Fruit fly (Drosophila melanogaster) whole organism, pupa: ENCODE data around the gene Spc25.

Experiments
- CG10348 ChIP-seq: fragments of 200-800 bp; sonication (Bioruptor generic); IDR thresholded peaks from 2 replicates; pipeline ENCODE4 v1.3.6; 2022; ENCODE audit warnings: missing biosample characterization, missing genetic modification characterization
- CG12605 ChIP-seq: fragments of 200-800 bp; sonication (Bioruptor generic); IDR thresholded peaks from 2 replicates; pipeline ENCODE4 v1.3.6; 2022; ENCODE audit warnings: missing biosample characterization, missing genetic modification characterization
- CG13204 ChIP-seq: fragments of 200-800 bp; sonication (Bioruptor generic); optimal IDR thresholded peaks from 2 replicates; lab custom pipeline; 2018; ENCODE audit warnings: missing biosample characterization, mild to moderate bottlenecking, missing genetic modification characterization, moderate library complexity
- CG14655 ChIP-seq: fragments of 200-800 bp; sonication (Bioruptor generic); optimal IDR thresholded peaks from 3 replicates; lab custom pipeline; 2017; ENCODE audit warnings: mild to moderate bottlenecking, missing biosample characterization, missing genetic modification reagents, missing genetic modification characterization
- CG15710 ChIP-seq: fragments of 200-800 bp; sonication (Bioruptor generic); optimal IDR thresholded peaks from 2 replicates; lab custom pipeline; 2018; ENCODE audit warnings: missing biosample characterization, mild to moderate bottlenecking, missing genetic modification characterization, moderate library complexity
- CG17806 ChIP-seq: fragments of 200-800 bp; sonication (Bioruptor generic); optimal IDR thresholded peaks from 2 replicates; lab custom pipeline; 2018; ENCODE audit warnings: missing biosample characterization, mild to moderate bottlenecking, missing genetic modification characterization, moderate library complexity
- CG32121 ChIP-seq: fragments of 200-800 bp; sonication (Bioruptor generic); IDR thresholded peaks from 2 replicates; pipeline ENCODE4 v1.3.6; 2022; ENCODE audit warnings: missing biosample characterization, missing genetic modification characterization
- CG34367 ChIP-seq: fragments of 200-800 bp; sonication (Bioruptor generic); optimal IDR thresholded peaks from 2 replicates; lab custom pipeline; 2018; ENCODE audit warnings: missing biosample characterization, mild to moderate bottlenecking, missing genetic modification characterization
- CG4496 ChIP-seq: fragments of 200-800 bp; sonication (Bioruptor generic); IDR thresholded peaks from 3 replicates; pipeline ENCODE4 v1.3.6; 2022; ENCODE audit warnings: missing biosample characterization, missing genetic modification characterization
- CG8159 ChIP-seq: fragments of 200-800 bp; sonication (Bioruptor generic); optimal IDR thresholded peaks from 3 replicates; lab custom pipeline; 2018; ENCODE audit warnings: missing biosample characterization, mild to moderate bottlenecking, missing genetic modification characterization, moderate library complexity
- CG8301 ChIP-seq: fragments of 200-800 bp; sonication (Bioruptor generic); optimal IDR thresholded peaks from 2 replicates; lab custom pipeline; 2018; ENCODE audit warnings: missing biosample characterization, mild to moderate bottlenecking, missing genetic modification characterization
- CG9948 ChIP-seq: fragments of 200-800 bp; sonication (Bioruptor generic); optimal IDR thresholded peaks from 2 replicates; lab custom pipeline; 2018; ENCODE audit warnings: missing biosample characterization, mild to moderate bottlenecking, missing genetic modification characterization, moderate library complexity
- D1 ChIP-seq: fragments of 200-800 bp; sonication (Bioruptor generic); optimal IDR thresholded peaks from 2 replicates; lab custom pipeline; 2018; ENCODE audit warnings: missing biosample characterization, mild to moderate bottlenecking, missing genetic modification characterization, moderate library complexity
- EcR ChIP-seq: fragments of 200-800 bp; sonication (Bioruptor generic); optimal IDR thresholded peaks from 3 replicates; lab custom pipeline; 2019; ENCODE audit warnings: missing biosample characterization, missing genetic modification characterization, mild to moderate bottlenecking, moderate library complexity, missing genetic modification reagents
- Ets98B ChIP-seq: fragments of 200-800 bp; sonication (Bioruptor generic); IDR thresholded peaks from 2 replicates; pipeline ENCODE4 v1.3.6; 2022; ENCODE audit warnings: missing biosample characterization, missing genetic modification characterization
- Pif1A ChIP-seq: fragments of 200-800 bp; sonication (Bioruptor generic); optimal IDR thresholded peaks from 3 replicates; lab custom pipeline; 2016; ENCODE audit warnings: missing biosample characterization, missing genetic modification characterization
- Pif1B ChIP-seq: fragments of 200-800 bp; sonication (Bioruptor generic); optimal IDR thresholded peaks from 3 replicates; lab custom pipeline; 2016; ENCODE audit warnings: missing biosample characterization, missing genetic modification characterization
- Snoo ChIP-seq: fragments of 200-800 bp; sonication (Bioruptor generic); optimal IDR thresholded peaks from 3 replicates; lab custom pipeline; 2017; ENCODE audit warnings: missing biosample characterization, mild to moderate bottlenecking, missing genetic modification characterization, inconsistent platforms
- fd96Ca ChIP-seq: fragments of 200-800 bp; sonication (Bioruptor generic); IDR thresholded peaks from 3 replicates; pipeline ENCODE4 v1.3.6; 2022; ENCODE audit warnings: missing biosample characterization, missing genetic modification characterization
- gl ChIP-seq: fragments of 200-800 bp; sonication (Bioruptor generic); optimal IDR thresholded peaks from 2 replicates; lab custom pipeline; 2018; ENCODE audit warnings: missing biosample characterization, mild to moderate bottlenecking, missing genetic modification characterization
- rn ChIP-seq: fragments of 200-800 bp; sonication (Bioruptor generic); IDR thresholded peaks from 2 replicates; pipeline ENCODE4 v1.3.6; 2022; ENCODE audit warnings: missing biosample characterization, missing genetic modification characterization

Gene Spc25

dm6 chr3R:12988411-12988810, 26.9 kb downstream of the Spc25 start, which contains the start of gene CG14383:
Gene CG14383, minus strand, starts transcription at chr3R:12988511.
- TF ChIP-seq CG32121 (GFP tag; lab: Robert Waterston, UW) (no peak), Pif1B (GFP tag; lab: Kevin White, UChicago) (no peak), CG4496 (GFP tag; lab: Robert Waterston, UW) (no peak), Ets98B (GFP tag; lab: Robert Waterston, UW) (no peak), D1 (tag; lab: Kevin White, UChicago) (no peak), CG17806 (no peak), CG13204 (GFP tag; lab: Kevin White, UChicago) (no peak), CG8159 (tag; lab: Kevin White, UChicago) (no peak), CG15710 (no peak), CG8301 (tag; lab: Kevin White, UChicago) (no peak), CG14655 (GFP tag; lab: Kevin White, UChicago) (no peak), EcR (GFP tag; lab: Kevin White, UChicago) (no peak), CG9948 (tag; lab: Kevin White, UChicago) (no peak), Snoo (tag; lab: Kevin White, UChicago) (no peak), gl (no peak)

- TF ChIP-seq EcR (GFP tag; lab: Kevin White, UChicago) (peak; percentile 92), CG32121 (GFP tag; lab: Robert Waterston, UW) (no peak), CG4496 (GFP tag; lab: Robert Waterston, UW) (no peak), Pif1A (GFP tag; lab: Kevin White, UChicago) (no peak), CG34367 (tag; lab: Kevin White, UChicago) (no peak)
Measured at dm6 chr3R:12993018-12993417, 31.5 kb downstream of the Spc25 start, which contains the start of gene yellow-f. Gene yellow-f, minus strand, starts transcription at chr3R:12993201.

DNA sequence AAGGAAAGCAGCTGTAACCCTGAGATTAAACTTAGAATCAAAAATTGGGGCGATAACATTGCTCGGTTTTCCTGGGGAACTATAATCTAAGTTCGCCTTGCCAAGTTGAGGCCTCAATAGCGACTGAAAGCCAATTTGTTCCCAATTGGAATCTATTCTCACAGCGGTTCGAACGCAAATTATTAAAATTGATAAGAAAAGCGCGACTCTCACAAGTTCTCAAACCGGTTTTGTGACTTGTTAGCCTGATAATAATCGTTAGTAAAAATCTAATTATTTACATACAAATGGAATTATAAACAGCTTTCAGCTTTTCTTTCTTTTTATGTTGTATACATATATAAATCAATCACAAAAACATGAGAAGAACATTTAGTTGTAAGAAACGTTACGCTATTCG, 33.5 kb downstream of the Spc25 start, which contains the start of gene yellow-f2:
TSS of gene yellow-f2 (minus strand) at position 101 of the 400 bp plus-strand sequence.
- TF ChIP-seq Pif1A (GFP tag; lab: Kevin White, UChicago) (no peak), D1 (tag; lab: Kevin White, UChicago) (no peak), Pif1B (GFP tag; lab: Kevin White, UChicago) (no peak), CG8159 (tag; lab: Kevin White, UChicago) (no peak), Snoo (tag; lab: Kevin White, UChicago) (no peak), CG9948 (tag; lab: Kevin White, UChicago) (no peak), gl (no peak), rn (GFP tag; lab: Robert Waterston, UW) (no peak), Ets98B (GFP tag; lab: Robert Waterston, UW) (no peak), CG32121 (GFP tag; lab: Robert Waterston, UW) (no peak), EcR (GFP tag; lab: Kevin White, UChicago) (no peak), CG14655 (GFP tag; lab: Kevin White, UChicago) (no peak), CG17806 (no peak), CG13204 (GFP tag; lab: Kevin White, UChicago) (no peak), CG34367 (tag; lab: Kevin White, UChicago) (no peak), CG12605 (GFP tag; lab: Robert Waterston, UW) (no peak)

dm6 chr3R:12995522-12995921, 34.0 kb downstream of the Spc25 start, which contains the start of gene CG7488:
Gene CG7488, plus strand, starts transcription at chr3R:12995620.
- no peak for TF ChIP-seq Snoo (tag; lab: Kevin White, UChicago)
- TF ChIP-seq EcR (GFP tag; lab: Kevin White, UChicago), result no peak
- no peak for TF ChIP-seq CG14655 (GFP tag; lab: Kevin White, UChicago)

DNA sequence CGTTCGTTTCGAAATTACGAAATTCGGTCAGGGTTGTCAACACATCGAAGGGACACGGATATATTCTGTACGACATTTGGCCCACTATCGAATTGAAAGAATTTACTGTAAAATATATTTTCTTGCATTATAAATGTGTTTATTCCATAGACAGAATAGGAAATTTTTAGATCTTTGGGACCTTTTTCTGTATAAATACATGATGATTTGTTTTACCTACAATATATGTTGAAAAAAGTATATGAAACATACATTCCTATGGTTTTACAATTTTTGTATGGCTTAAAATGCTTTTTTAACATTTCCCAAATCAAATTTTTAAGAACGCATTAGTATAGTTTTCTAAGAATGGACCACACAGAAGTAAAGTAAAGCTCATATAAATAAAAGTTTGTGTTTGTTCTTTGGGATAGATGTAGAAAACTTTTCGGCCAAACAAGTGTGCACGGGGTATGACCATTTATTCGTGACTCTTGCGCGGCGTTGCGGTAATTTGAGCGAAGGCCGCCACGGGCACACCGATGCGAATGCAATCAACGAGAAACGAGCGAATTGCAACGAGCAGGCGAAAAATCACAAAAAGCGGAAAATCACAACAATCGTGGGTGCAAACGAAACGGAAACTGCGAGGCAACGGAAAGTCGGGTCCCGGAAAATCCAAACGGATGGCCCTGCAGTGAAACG, 36.1 kb downstream of the Spc25 start, which contains the start of the genes CG17327, CG44194 and CG7518:
TSS of gene CG17327 (minus strand) at position 177 of the 684 bp plus-strand sequence.
TSS of gene CG44194 (minus strand) at position 177 of the 684 bp plus-strand sequence.
TSS of gene CG7518 (plus strand) at position 540 of the 684 bp plus-strand sequence.
- 0 out of 3 replicates have a peak, but pooled peaks have one; percentile 11 for TF ChIP-seq CG4496 (GFP tag; lab: Robert Waterston, UW)
- no peak for TF ChIP-seq EcR (GFP tag; lab: Kevin White, UChicago)
- no peak for TF ChIP-seq CG9948 (tag; lab: Kevin White, UChicago)
- no peak for TF ChIP-seq CG13204 (GFP tag; lab: Kevin White, UChicago)
- no peak for TF ChIP-seq CG10348 (GFP tag; lab: Robert Waterston, UW)
- no peak for TF ChIP-seq CG14655 (GFP tag; lab: Kevin White, UChicago)
- TF ChIP-seq gl, result no peak
- no peak for TF ChIP-seq Snoo (tag; lab: Kevin White, UChicago)
- TF ChIP-seq Pif1B (GFP tag; lab: Kevin White, UChicago), result no peak
- no peak for TF ChIP-seq CG8301 (tag; lab: Kevin White, UChicago)
- no peak for TF ChIP-seq D1 (tag; lab: Kevin White, UChicago)
- no peak for TF ChIP-seq rn (GFP tag; lab: Robert Waterston, UW)
- 0 out of 2 replicates have a peak, but pooled peaks have one; percentile 15 for TF ChIP-seq Ets98B (GFP tag; lab: Robert Waterston, UW)

- TF ChIP-seq rn (GFP tag; lab: Robert Waterston, UW), result no peak
- TF ChIP-seq CG34367 (tag; lab: Kevin White, UChicago), result no peak
- no peak for TF ChIP-seq CG17806
- no peak for TF ChIP-seq CG8159 (tag; lab: Kevin White, UChicago)
- no peak for TF ChIP-seq CG32121 (GFP tag; lab: Robert Waterston, UW)
- TF ChIP-seq fd96Ca (GFP tag; lab: Robert Waterston, UW), result no peak
- TF ChIP-seq gl, result no peak
- TF ChIP-seq CG12605 (GFP tag; lab: Robert Waterston, UW), result no peak
Measured at dm6 chr3R:12998234-12998591, 36.7 kb downstream of the Spc25 start.
